Worm (Caenorhabditis elegans) whole organism, L4 larva: ENCODE data around the gene F14D7.18.

Source experiments
- F10B5.3 ChIP-seq: sonication (generic microtip); optimal IDR thresholded peaks from 2 replicates; lab custom pipeline; 2016; ENCODE audit warnings: mild to moderate bottlenecking, missing genetic modification characterization, missing compliant biosample characterization
- T20F7.1 ChIP-seq: fragments of 200-800 bp; sonication (Bioruptor generic); optimal IDR thresholded peaks from 2 replicates; lab custom pipeline; 2018; ENCODE audit warnings: mild to moderate bottlenecking, missing genetic modification characterization, missing compliant biosample characterization
- Y48G9A.11 ChIP-seq: fragments of 200-800 bp; sonication (Bioruptor generic); IDR thresholded peaks from 2 replicates; pipeline ENCODE4 v1.3.6; 2022; ENCODE audit warnings: missing genetic modification reagents, missing genetic modification characterization, missing compliant biosample characterization
- aha-1 ChIP-seq: fragments of 150-350 bp; peaks from one replicate; lab custom pipeline; 2014; ENCODE audit warnings: missing biosample characterization, missing genetic modification characterization
- aly-2 ChIP-seq: sonication (generic microtip); optimal IDR thresholded peaks from 2 replicates; lab custom pipeline; 2018; ENCODE audit warnings: missing biosample characterization, missing genetic modification characterization
- ama-1 ChIP-seq: fragments of 150-350 bp; optimal IDR thresholded peaks from 2 replicates; lab custom pipeline; 2014; ENCODE audit warnings: inconsistent platforms, mixed read lengths
- egl-27 ChIP-seq: sonication (generic microtip); optimal IDR thresholded peaks from 3 replicates; lab custom pipeline; 2017; ENCODE audit warnings: missing biosample characterization, missing genetic modification reagents, missing genetic modification characterization
- fkh-10 ChIP-seq: fragments of 150-350 bp; optimal IDR thresholded peaks from 2 replicates; lab custom pipeline; 2014; ENCODE audit warnings: missing biosample characterization, missing genetic modification reagents, missing genetic modification characterization
- lsy-2 ChIP-seq, 2 experiments: fragments of 150-350 bp in 1 of 2; sonication (generic microtip) in 1 of 2; optimal IDR thresholded peaks; 2 replicates each; lab custom pipeline; 2014 to 2017; ENCODE audit warnings: missing biosample characterization in 2 of 2, missing genetic modification characterization in 2 of 2
- nhr-6 ChIP-seq: fragments of 150-350 bp; optimal IDR thresholded peaks from 2 replicates; lab custom pipeline; 2014; ENCODE audit warnings: missing biosample characterization, missing genetic modification characterization
- nhr-77 ChIP-seq: fragments of 150-350 bp; optimal IDR thresholded peaks from 2 replicates; lab custom pipeline; 2014; ENCODE audit warnings: missing biosample characterization, missing genetic modification characterization
- tra-1 ChIP-seq: fragments of 200-800 bp; sonication (Bioruptor generic); IDR thresholded peaks from 2 replicates; pipeline ENCODE4 v1.3.6; 2022; ENCODE audit warnings: missing genetic modification reagents, missing genetic modification characterization, missing compliant biosample characterization
- unc-62 ChIP-seq, 3 experiments: fragments of 150-350 bp in 1 of 3; sonication (generic microtip); optimal IDR thresholded peaks in 2 of 3; peaks in 1 of 3; 1 replicate in 1 of 3; 2 replicates in 2 of 3; lab custom pipeline; 2014 to 2017; ENCODE audit warnings: missing biosample characterization in 3 of 3, missing genetic modification characterization in 3 of 3, missing genetic modification reagents in 3 of 3, missing genotype in 1 of 3
- ztf-7 ChIP-seq: fragments of 150-350 bp; optimal IDR thresholded peaks from 2 replicates; lab custom pipeline; 2014; ENCODE audit warnings: missing biosample characterization, missing genetic modification characterization

- TF ChIP-seq T20F7.1 (no peak), ama-1 (lab: Kevin White, UChicago) (no peak), nhr-77 (tag; lab: Kevin White, UChicago) (peak; percentile 20), nhr-6 (tag; lab: Kevin White, UChicago) (no peak), aly-2 (tag; lab: Kevin White, UChicago) (no peak), unc-62 (GFP tag; optimal IDR thresholded peaks at IDR 0.05 in 1 of 2; lab: Kevin White, UChicago) (peak in 1 of 2 experiments; percentile 96), unc-62 (tag; optimal IDR thresholded peaks at IDR 0.05; lab: Kevin White, UChicago) (no peak), egl-27 (tag; lab: Kevin White, UChicago) (no peak), fkh-10 (GFP tag; lab: Kevin White, UChicago) (no peak), aha-1 (tag; lab: Kevin White, UChicago) (peak; percentile 76), Y48G9A.11 (GFP tag; lab: Robert Waterston, UW) (no peak), tra-1 (GFP tag; lab: Robert Waterston, UW) (no peak), ztf-7 (tag; lab: Kevin White, UChicago) (no peak), F10B5.3 (tag; lab: Kevin White, UChicago) (no peak), lsy-2 (tag; optimal IDR thresholded peaks at IDR 0.05; lab: Kevin White, UChicago) (no peak)
These were observed 34.2 kb upstream of the F14D7.18 start, which contains the start of the genes F47B8.4 and F47B8.18 for ce11 chrV:14324502-14325467.
